Fruit fly (Drosophila melanogaster) whole organism, prepupa: ENCODE measurements around the gene up.

ENCODE experiments used
- Blimp-1 ChIP-seq: fragments of 200-800 bp; sonication (Bioruptor generic); optimal IDR thresholded peaks from 3 replicates; lab custom pipeline; 2017; ENCODE audit warnings: missing biosample characterization, missing genetic modification characterization, mild to moderate bottlenecking, moderate library complexity, missing genetic modification reagents
- CG11294 ChIP-seq: fragments of 200-800 bp; sonication (Bioruptor generic); IDR thresholded peaks from 2 replicates; pipeline ENCODE4 v1.3.6; 2022; ENCODE audit warnings: missing biosample characterization, missing genetic modification characterization
- CG11762 ChIP-seq: fragments of 200-800 bp; sonication (Bioruptor generic); optimal IDR thresholded peaks from 3 replicates; lab custom pipeline; 2016; ENCODE audit warnings: missing biosample characterization, missing genetic modification characterization; ENCODE audit not compliant: insufficient read depth
- CG11902 ChIP-seq: fragments of 200-800 bp; sonication (Bioruptor generic); optimal IDR thresholded peaks from 3 replicates; lab custom pipeline; 2016; ENCODE audit warnings: missing biosample characterization, missing genetic modification characterization
- CG15336 ChIP-seq: fragments of 200-800 bp; sonication (Bioruptor generic); IDR thresholded peaks from 2 replicates; pipeline ENCODE4 v1.3.6; 2022; ENCODE audit warnings: missing biosample characterization, missing genetic modification characterization
- CG3032 ChIP-seq: fragments of 200-800 bp; optimal IDR thresholded peaks from 2 replicates; lab custom pipeline; 2019; ENCODE audit warnings: missing biosample characterization, mild to moderate bottlenecking, missing genetic modification characterization, moderate library complexity
- CG31627 ChIP-seq: fragments of 200-800 bp; sonication (Bioruptor generic); optimal IDR thresholded peaks from 3 replicates; lab custom pipeline; 2016; ENCODE audit warnings: missing biosample characterization, missing genetic modification characterization
- CG32006 ChIP-seq: fragments of 200-800 bp; sonication (Bioruptor generic); optimal IDR thresholded peaks from 3 replicates; lab custom pipeline; 2017; ENCODE audit warnings: missing biosample characterization, mild to moderate bottlenecking, missing genetic modification characterization
- CG34406 ChIP-seq: fragments of 200-800 bp; sonication (Bioruptor generic); optimal IDR thresholded peaks from 3 replicates; lab custom pipeline; 2016; ENCODE audit warnings: missing biosample characterization, missing genetic modification characterization
- CG3919 ChIP-seq: fragments of 200-800 bp; sonication (Bioruptor generic); optimal IDR thresholded peaks from 3 replicates; lab custom pipeline; 2016; ENCODE audit warnings: missing biosample characterization, missing genetic modification characterization
- CG4318 ChIP-seq: fragments of 200-800 bp; sonication (Bioruptor generic); optimal IDR thresholded peaks from 3 replicates; lab custom pipeline; 2017; ENCODE audit warnings: missing biosample characterization, mild to moderate bottlenecking, missing genetic modification characterization
- CG6163 ChIP-seq: fragments of 200-800 bp; sonication (Bioruptor generic); IDR thresholded peaks from 3 replicates; pipeline ENCODE4 v1.3.6; 2022; ENCODE audit warnings: missing biosample characterization, missing genetic modification characterization
- CG6276 ChIP-seq: fragments of 200-800 bp; sonication (Bioruptor generic); optimal IDR thresholded peaks from 2 replicates; lab custom pipeline; 2017; ENCODE audit warnings: missing biosample characterization, mild to moderate bottlenecking, missing genetic modification characterization
- CG6792 ChIP-seq: fragments of 200-800 bp; sonication (Bioruptor generic); optimal IDR thresholded peaks from 3 replicates; lab custom pipeline; 2016; ENCODE audit warnings: missing biosample characterization, missing genetic modification characterization
- CG6808 ChIP-seq: fragments of 200-800 bp; sonication (Bioruptor generic); optimal IDR thresholded peaks from 3 replicates; lab custom pipeline; 2017; ENCODE audit warnings: missing biosample characterization, missing genetic modification characterization, mild to moderate bottlenecking, moderate library complexity, missing genetic modification reagents
- CG7368 ChIP-seq: fragments of 200-800 bp; sonication (Bioruptor generic); optimal IDR thresholded peaks from 3 replicates; lab custom pipeline; 2016; ENCODE audit warnings: missing biosample characterization, missing genetic modification characterization
- CG8119 ChIP-seq: fragments of 200-800 bp; sonication (Bioruptor generic); IDR thresholded peaks from 3 replicates; pipeline ENCODE4 v1.3.6; 2022; ENCODE audit warnings: missing biosample characterization, missing genetic modification characterization
- CG8319 ChIP-seq: fragments of 200-800 bp; sonication (Bioruptor generic); optimal IDR thresholded peaks from 3 replicates; lab custom pipeline; 2016; ENCODE audit warnings: missing biosample characterization, missing genetic modification characterization
- CG8632 ChIP-seq: fragments of 200-800 bp; sonication (Bioruptor generic); optimal IDR thresholded peaks from 3 replicates; lab custom pipeline; 2016; ENCODE audit warnings: missing biosample characterization, missing genetic modification characterization
- Eip75B ChIP-seq: fragments of 200-800 bp; sonication (Bioruptor generic); optimal IDR thresholded peaks from 3 replicates; lab custom pipeline; 2016; ENCODE audit warnings: missing biosample characterization, missing genetic modification characterization
- Eip78C ChIP-seq: fragments of 200-800 bp; sonication (Bioruptor generic); peaks from one replicate; lab custom pipeline; 2016; ENCODE audit warnings: missing biosample characterization, missing genetic modification characterization
- Ets21C ChIP-seq: fragments of 200-800 bp; sonication (Bioruptor generic); optimal IDR thresholded peaks from 3 replicates; lab custom pipeline; 2016; ENCODE audit warnings: missing biosample characterization, missing genetic modification characterization
- Ets96B ChIP-seq: fragments of 200-800 bp; optimal IDR thresholded peaks from 2 replicates; lab custom pipeline; 2019; ENCODE audit warnings: missing biosample characterization, mild to moderate bottlenecking, missing genetic modification characterization, moderate library complexity
- Gug ChIP-seq: fragments of 200-800 bp; sonication (Bioruptor generic); IDR thresholded peaks from 2 replicates; pipeline ENCODE4 v1.3.6; 2022; ENCODE audit warnings: missing biosample characterization, missing genetic modification characterization
- Hr39 ChIP-seq: fragments of 200-800 bp; sonication (Bioruptor generic); optimal IDR thresholded peaks from 2 replicates; lab custom pipeline; 2016; ENCODE audit warnings: missing biosample characterization, missing genetic modification characterization
- Hr4 ChIP-seq: fragments of 200-800 bp; sonication (Bioruptor generic); optimal IDR thresholded peaks from 3 replicates; lab custom pipeline; 2016; ENCODE audit warnings: missing biosample characterization, missing genetic modification characterization
- Lpt ChIP-seq: fragments of 200-800 bp; sonication (Bioruptor generic); optimal IDR thresholded peaks from 3 replicates; lab custom pipeline; 2016; ENCODE audit warnings: missing biosample characterization, missing genetic modification characterization
- Met ChIP-seq: fragments of 200-800 bp; sonication (Bioruptor generic); optimal IDR thresholded peaks from 3 replicates; lab custom pipeline; 2016; ENCODE audit warnings: missing biosample characterization, missing genetic modification characterization
- OdsH ChIP-seq: fragments of 200-800 bp; sonication (Bioruptor generic); optimal IDR thresholded peaks from 3 replicates; lab custom pipeline; 2016; ENCODE audit warnings: missing biosample characterization, missing genetic modification characterization
- Smox ChIP-seq: fragments of 200-800 bp; sonication (Bioruptor generic); optimal IDR thresholded peaks from 3 replicates; lab custom pipeline; 2016; ENCODE audit warnings: missing biosample characterization, missing genetic modification characterization
- Sox14 ChIP-seq: fragments of 200-800 bp; sonication (Bioruptor generic); optimal IDR thresholded peaks from 3 replicates; lab custom pipeline; 2016; ENCODE audit warnings: missing biosample characterization, missing genetic modification characterization
- acj6 ChIP-seq: fragments of 200-800 bp; sonication (Bioruptor generic); optimal IDR thresholded peaks from 3 replicates; lab custom pipeline; 2016; ENCODE audit warnings: missing biosample characterization, missing genetic modification characterization
- cyc ChIP-seq: fragments of 200-800 bp; sonication (Bioruptor generic); optimal IDR thresholded peaks from 3 replicates; lab custom pipeline; 2016; ENCODE audit warnings: missing biosample characterization, missing genetic modification characterization
- dac ChIP-seq: fragments of 200-800 bp; sonication (Bioruptor generic); optimal IDR thresholded peaks from 2 replicates; lab custom pipeline; 2017; ENCODE audit warnings: missing biosample characterization, mild to moderate bottlenecking, missing genetic modification characterization
- dsx ChIP-seq: fragments of 200-800 bp; optimal IDR thresholded peaks from 3 replicates; lab custom pipeline; 2019; ENCODE audit warnings: missing biosample characterization, mild to moderate bottlenecking, missing genetic modification characterization, moderate library complexity; ENCODE audit not compliant: poor library complexity, severe bottlenecking
- eg ChIP-seq: fragments of 200-800 bp; sonication (Bioruptor generic); IDR thresholded peaks from 3 replicates; pipeline ENCODE4 v1.3.6; 2022; ENCODE audit warnings: missing biosample characterization, missing genetic modification characterization
- esn ChIP-seq: fragments of 200-800 bp; sonication (Bioruptor generic); optimal IDR thresholded peaks from 2 replicates; lab custom pipeline; 2016; ENCODE audit warnings: missing biosample characterization, mild to moderate bottlenecking, missing genetic modification characterization, moderate library complexity
- fd59A ChIP-seq: fragments of 200-800 bp; sonication (Bioruptor generic); optimal IDR thresholded peaks from 2 replicates; lab custom pipeline; 2017; ENCODE audit warnings: missing biosample characterization, mild to moderate bottlenecking, missing genetic modification characterization, missing genetic modification reagents
- fkh ChIP-seq: fragments of 200-800 bp; sonication (Bioruptor generic); optimal IDR thresholded peaks from 3 replicates; lab custom pipeline; 2017; ENCODE audit warnings: missing biosample characterization, mild to moderate bottlenecking, missing genetic modification characterization, moderate library complexity
- net ChIP-seq: fragments of 200-800 bp; sonication (Bioruptor generic); optimal IDR thresholded peaks from 3 replicates; lab custom pipeline; 2016; ENCODE audit warnings: missing biosample characterization, missing genetic modification characterization
- pdm3 ChIP-seq: fragments of 200-800 bp; sonication (Bioruptor generic); optimal IDR thresholded peaks from 3 replicates; lab custom pipeline; 2016; ENCODE audit warnings: missing biosample characterization, missing genetic modification characterization
- ss ChIP-seq, 2 experiments: fragments of 200-800 bp; sonication (Bioruptor generic); optimal IDR thresholded peaks; 2 replicates in 1 of 2; 3 replicates in 1 of 2; lab custom pipeline; 2017 to 2018; ENCODE audit warnings: mild to moderate bottlenecking in 2 of 2, missing biosample characterization in 2 of 2, missing genetic modification characterization in 2 of 2, moderate library complexity in 1 of 2
- svp ChIP-seq: fragments of 200-800 bp; sonication (Bioruptor generic); peaks from one replicate; lab custom pipeline; 2016; ENCODE audit warnings: missing biosample characterization, missing genetic modification characterization
- topi ChIP-seq: fragments of 200-800 bp; sonication (Bioruptor generic); optimal IDR thresholded peaks from 3 replicates; lab custom pipeline; 2016; ENCODE audit warnings: missing biosample characterization, missing genetic modification characterization
- vri ChIP-seq: fragments of 200-800 bp; sonication (Bioruptor generic); optimal IDR thresholded peaks from 3 replicates; lab custom pipeline; 2016; ENCODE audit warnings: missing biosample characterization, mild to moderate bottlenecking, missing genetic modification characterization

up gene

DNA sequence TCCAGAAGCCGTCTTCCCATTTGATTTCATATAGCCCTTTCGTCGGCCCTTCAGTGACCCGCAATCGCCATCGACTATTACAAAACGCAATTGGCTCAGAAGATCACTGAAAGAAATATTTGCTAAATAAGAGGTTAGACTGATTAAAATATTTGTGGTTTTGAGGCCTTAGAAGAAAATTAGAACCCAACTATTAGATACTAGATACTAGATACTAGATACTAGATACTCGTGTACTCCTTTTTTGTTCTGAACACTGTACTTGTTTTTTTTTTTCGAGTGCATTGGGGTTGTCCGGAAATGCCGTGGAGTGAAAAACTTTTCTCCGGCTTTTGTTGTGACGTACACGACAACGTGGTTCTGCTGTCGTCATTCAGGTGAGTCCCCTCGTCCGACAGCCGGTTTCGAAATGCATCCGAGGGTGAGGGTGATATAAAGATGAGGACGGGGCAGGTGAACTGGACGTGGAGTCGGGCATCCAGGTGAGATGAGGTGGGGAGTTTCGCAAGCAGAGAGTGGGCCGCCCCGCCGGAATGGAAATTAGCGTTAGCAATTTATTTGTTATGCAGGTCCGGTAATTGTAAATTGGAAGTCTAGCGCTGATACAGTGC, 28.0 kb upstream of the up start (continued):
- no peak for TF ChIP-seq Gug (GFP tag; lab: Robert Waterston, UW)
- peak; percentile 23 for TF ChIP-seq Smox (GFP tag; lab: Kevin White, UChicago)
- peak; percentile 28 for TF ChIP-seq Hr4 (GFP tag; lab: Kevin White, UChicago)
- TF ChIP-seq CG6163 (GFP tag; lab: Robert Waterston, UW) = 0 out of 3 replicates have a peak, but pooled peaks have one; percentile 31
- peak; percentile 48 for TF ChIP-seq OdsH (GFP tag; lab: Kevin White, UChicago)
- no peak for TF ChIP-seq CG4318
- peak; percentile 65 for TF ChIP-seq topi
- TF ChIP-seq CG11294 (GFP tag; lab: Robert Waterston, UW) = no peak
- no peak for TF ChIP-seq CG6276
- peak; percentile 34 for TF ChIP-seq CG8632 (GFP tag; lab: Kevin White, UChicago)
- TF ChIP-seq Eip75B = peak; percentile 36
- no peak for TF ChIP-seq CG6808 (GFP tag; lab: Kevin White, UChicago)
- TF ChIP-seq CG34406 (GFP tag; lab: Kevin White, UChicago) = peak; percentile 41
- TF ChIP-seq ss (GFP tag; optimal IDR thresholded peaks at IDR 0.05; lab: Kevin White, UChicago) = no peak

DNA sequence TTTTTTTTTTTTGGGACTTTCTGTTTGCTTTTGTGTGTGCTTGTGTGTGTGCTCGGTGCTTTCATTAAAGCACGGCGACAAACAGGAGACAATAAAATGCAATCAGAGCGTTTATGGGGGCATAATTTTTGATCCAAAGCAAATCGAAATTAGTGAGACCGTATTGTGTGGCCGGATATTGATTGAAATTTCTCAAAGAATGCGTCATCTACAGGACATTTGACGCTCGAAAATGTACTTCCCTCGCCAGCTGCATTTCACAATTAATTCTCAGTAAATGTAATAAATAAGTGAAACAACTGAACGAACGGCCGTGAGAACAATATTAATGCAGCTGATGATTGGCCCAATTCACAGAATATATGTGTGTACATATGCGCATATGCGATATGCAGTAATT, 27.0 kb upstream of the up start:
- TF ChIP-seq acj6 = no peak
- no peak for TF ChIP-seq CG3032 (tag; lab: Kevin White, UChicago)
- TF ChIP-seq Eip78C (GFP tag; lab: Kevin White, UChicago) = peak; percentile 63
- TF ChIP-seq cyc = no peak
- no peak for TF ChIP-seq CG8119 (GFP tag; lab: Robert Waterston, UW)

DNA sequence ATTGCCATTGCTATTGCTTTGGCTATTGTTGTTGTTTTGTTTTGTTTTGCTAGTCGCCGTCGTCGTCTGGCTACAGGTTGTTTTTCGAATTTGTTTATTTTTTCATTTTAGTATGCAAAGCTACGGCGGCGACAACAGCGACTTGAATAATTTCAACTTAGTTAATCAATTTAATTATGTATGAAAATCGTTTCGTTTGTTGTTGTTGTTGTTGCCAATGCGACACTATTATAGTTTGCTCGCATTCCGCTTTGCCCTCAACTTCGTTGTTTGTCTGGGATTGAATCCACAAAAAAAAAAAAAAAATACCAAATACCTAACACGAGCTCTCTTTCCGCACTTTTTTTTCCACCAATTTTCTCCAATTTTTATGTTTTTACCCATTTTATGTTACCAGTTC, 25.5 kb upstream of the up start:
- TF ChIP-seq CG34406 (GFP tag; lab: Kevin White, UChicago) (no peak), dsx (GFP tag; lab: Kevin White, UChicago) (no peak), Lpt (GFP tag; lab: Kevin White, UChicago) (no peak), vri (GFP tag; lab: Kevin White, UChicago) (no peak), ss (GFP tag; optimal IDR thresholded peaks at IDR 0.05; lab: Kevin White, UChicago) (no peak), Blimp-1 (no peak), CG11902 (no peak), Eip75B (no peak)

DNA sequence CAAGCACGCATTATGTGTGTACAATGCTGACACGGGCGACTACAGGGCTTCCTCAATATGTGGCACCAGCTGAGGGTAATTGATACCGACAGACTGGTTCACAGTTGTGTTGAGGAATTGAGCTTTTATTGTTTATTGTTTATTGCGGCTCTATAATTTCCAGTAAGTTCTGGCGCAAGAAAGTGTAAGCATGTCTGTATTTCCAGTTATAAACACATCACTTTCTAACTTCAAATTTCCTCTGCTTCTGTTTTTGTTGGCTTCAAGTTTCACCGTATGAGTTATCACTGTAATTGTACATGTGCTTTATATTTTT, 24.2 kb upstream of the up start:
- TF ChIP-seq Eip78C (GFP tag; lab: Kevin White, UChicago) (peak; percentile 67), eg (no peak), CG15336 (GFP tag; lab: Robert Waterston, UW) (peak; percentile 52; the same call in 1 of the 2 replicates), CG3032 (tag; lab: Kevin White, UChicago) (peak; percentile 26), Ets21C (GFP tag; lab: Kevin White, UChicago) (no peak), CG7368 (peak; percentile 39), topi (peak; percentile 9), OdsH (GFP tag; lab: Kevin White, UChicago) (no peak), Eip75B (peak; percentile 14), dsx (GFP tag; lab: Kevin White, UChicago) (no peak), Met (GFP tag; lab: Kevin White, UChicago) (no peak), fd59A (GFP tag; lab: Kevin White, UChicago) (peak; percentile 11), CG6792 (GFP tag; lab: Kevin White, UChicago) (peak; percentile 25), CG34406 (GFP tag; lab: Kevin White, UChicago) (peak; percentile 19), pdm3 (GFP tag; lab: Kevin White, UChicago) (peak; percentile 51), Ets96B (peak; percentile 20), CG31627 (peak; percentile 36), CG32006 (GFP tag; lab: Kevin White, UChicago) (peak; percentile 62), CG3919 (GFP tag; lab: Kevin White, UChicago) (peak; percentile 28), Hr39 (GFP tag; lab: Kevin White, UChicago) (no peak), CG11762 (GFP tag; lab: Kevin White, UChicago) (no peak), CG6808 (GFP tag; lab: Kevin White, UChicago) (peak; percentile 34), svp (GFP tag; lab: Kevin White, UChicago) (no peak), CG8632 (GFP tag; lab: Kevin White, UChicago) (peak; percentile 21), dac (no peak), net (GFP tag; lab: Kevin White, UChicago) (peak; percentile 45), Sox14 (peak; percentile 43), fkh (GFP tag; lab: Kevin White, UChicago) (peak; percentile 47), CG8119 (GFP tag; lab: Robert Waterston, UW) (peak; percentile 53; the same call in 2 of the 3 replicates), esn (GFP tag; lab: Kevin White, UChicago) (peak; percentile 41), CG8319 (GFP tag; lab: Kevin White, UChicago) (no peak)
